Worm (Caenorhabditis elegans) whole organism, midembryonic: Measurements from ENCODE around the gene tsp-14.

ENCODE experiments used
- T22C8.4 ChIP-seq: fragments of 200-800 bp; sonication (Bioruptor generic); IDR thresholded peaks from 2 replicates; pipeline ENCODE4 v1.3.6; 2022; ENCODE audit warnings: missing genetic modification characterization, missing compliant biosample characterization
- cog-1 ChIP-seq: sonication (generic microtip); optimal IDR thresholded peaks from 2 replicates; lab custom pipeline; 2016; ENCODE audit warnings: missing genetic modification characterization, missing compliant biosample characterization
- flt-1 ChIP-seq: fragments of 200-800 bp; sonication (Bioruptor generic); IDR thresholded peaks from 2 replicates; pipeline ENCODE4 v1.3.6; 2022; ENCODE audit warnings: missing genetic modification characterization, missing compliant biosample characterization
- klf-2 ChIP-seq: fragments of 200-800 bp; sonication (Bioruptor generic); conservative IDR thresholded peaks from 2 replicates; pipeline ENCODE4 v1.3.6; 2022; ENCODE audit warnings: missing genetic modification reagents, missing genetic modification characterization, missing compliant biosample characterization
- med-1 ChIP-seq: sonication (generic microtip); optimal IDR thresholded peaks from 2 replicates; lab custom pipeline; 2017; ENCODE audit warnings: missing genetic modification characterization, mild to moderate bottlenecking, missing compliant biosample characterization, antibody characterized with exemption, missing genetic modification reagents; ENCODE audit not compliant: insufficient read depth
- ref-1 ChIP-seq: fragments of 200-800 bp; sonication (Bioruptor generic); conservative IDR thresholded peaks from 2 replicates; pipeline ENCODE4 v1.3.6; 2022; ENCODE audit warnings: missing genetic modification reagents, missing genetic modification characterization, missing compliant biosample characterization
- tab-1 ChIP-seq: fragments of 200-800 bp; sonication (Bioruptor generic); IDR thresholded peaks from 2 replicates; pipeline ENCODE4 v1.3.6; 2022; ENCODE audit warnings: missing genetic modification characterization, missing compliant biosample characterization
- ztf-23 ChIP-seq: fragments of 200-800 bp; sonication (Bioruptor generic); IDR thresholded peaks from 2 replicates; pipeline ENCODE4 v1.3.6; 2022; ENCODE audit warnings: missing genetic modification reagents, missing genetic modification characterization, missing compliant biosample characterization
- ztf-29 ChIP-seq: fragments of 200-800 bp; sonication (Bioruptor generic); IDR thresholded peaks from 2 replicates; pipeline ENCODE4 v1.3.6; 2022; ENCODE audit warnings: missing genetic modification reagents, missing genetic modification characterization, missing compliant biosample characterization

The tsp-14 gene

ce11 chrX:4899623-4900022 lies 22.9 kb upstream of the tsp-14 start:
- TF ChIP-seq klf-2 (GFP tag; lab: Robert Waterston, UW), result no peak
- TF ChIP-seq tab-1 (GFP tag; lab: Robert Waterston, UW), result no peak
- TF ChIP-seq flt-1, result no peak
- no peak for TF ChIP-seq cog-1 (tag; lab: Kevin White, UChicago)
- no peak for TF ChIP-seq med-1 (GFP tag; lab: Kevin White, UChicago)
- no peak for TF ChIP-seq ref-1 (GFP tag; lab: Robert Waterston, UW)
- no peak for TF ChIP-seq ztf-23 (GFP tag; lab: Robert Waterston, UW)
- TF ChIP-seq ztf-29 (GFP tag; lab: Robert Waterston, UW), result no peak
- TF ChIP-seq T22C8.4 (GFP tag; lab: Robert Waterston, UW), result no peak

ce11 chrX:4895223-4895622 lies 18.5 kb upstream of the tsp-14 start:
- TF ChIP-seq med-1 (GFP tag; lab: Kevin White, UChicago) (no peak), flt-1 (no peak), T22C8.4 (GFP tag; lab: Robert Waterston, UW) (no peak), tab-1 (GFP tag; lab: Robert Waterston, UW) (no peak), ztf-23 (GFP tag; lab: Robert Waterston, UW) (no peak), cog-1 (tag; lab: Kevin White, UChicago) (no peak), klf-2 (GFP tag; lab: Robert Waterston, UW) (no peak)

- TF ChIP-seq med-1 (GFP tag; lab: Kevin White, UChicago) (no peak), tab-1 (GFP tag; lab: Robert Waterston, UW) (no peak), flt-1 (no peak)
These were observed 16.9 kb upstream of the tsp-14 start, which contains the start of gene T07F12.1 for ce11 chrX:4893623-4894105. TSS of gene T07F12.1 (plus strand) at chrX:4894055.

- TF ChIP-seq tab-1 (GFP tag; lab: Robert Waterston, UW), result peak; percentile 70
- TF ChIP-seq T22C8.4 (GFP tag; lab: Robert Waterston, UW), result no peak
- TF ChIP-seq ztf-23 (GFP tag; lab: Robert Waterston, UW), result peak; percentile 23; the same call in 1 of the 2 replicates
- TF ChIP-seq flt-1, result no peak
- TF ChIP-seq cog-1 (tag; lab: Kevin White, UChicago), result no peak
- TF ChIP-seq ref-1 (GFP tag; lab: Robert Waterston, UW), result no peak
These were observed 13.4 kb upstream of the tsp-14 start, which contains the start of gene T07F12.2 for ce11 chrX:4890159-4890558. TSS of gene T07F12.2 (plus strand) at chrX:4890245.

ce11 chrX:4885651-4886050 lies 8.9 kb upstream of the tsp-14 start, which contains the start of gene arrd-23:
TSS of gene arrd-23 (plus strand) at chrX:4885951.
- TF ChIP-seq tab-1 (GFP tag; lab: Robert Waterston, UW), result no peak
- TF ChIP-seq klf-2 (GFP tag; lab: Robert Waterston, UW), result no peak
- no peak for TF ChIP-seq med-1 (GFP tag; lab: Kevin White, UChicago)
- no peak for TF ChIP-seq T22C8.4 (GFP tag; lab: Robert Waterston, UW)

- TF ChIP-seq med-1 (GFP tag; lab: Kevin White, UChicago), result no peak
- no peak for TF ChIP-seq cog-1 (tag; lab: Kevin White, UChicago)
- TF ChIP-seq T22C8.4 (GFP tag; lab: Robert Waterston, UW), result no peak
- TF ChIP-seq tab-1 (GFP tag; lab: Robert Waterston, UW), result no peak
- no peak for TF ChIP-seq ztf-23 (GFP tag; lab: Robert Waterston, UW)
These were observed 4.5 kb upstream of the tsp-14 start for ce11 chrX:4881310-4881709.

- TF ChIP-seq cog-1 (tag; lab: Kevin White, UChicago), result no peak
- no peak for TF ChIP-seq ref-1 (GFP tag; lab: Robert Waterston, UW)
- TF ChIP-seq klf-2 (GFP tag; lab: Robert Waterston, UW), result no peak
- TF ChIP-seq ztf-23 (GFP tag; lab: Robert Waterston, UW), result no peak
- TF ChIP-seq ztf-29 (GFP tag; lab: Robert Waterston, UW), result no peak
- no peak for TF ChIP-seq tab-1 (GFP tag; lab: Robert Waterston, UW)
- TF ChIP-seq flt-1, result no peak
- TF ChIP-seq T22C8.4 (GFP tag; lab: Robert Waterston, UW), result no peak
- TF ChIP-seq med-1 (GFP tag; lab: Kevin White, UChicago), result no peak
These were observed 3.2 kb upstream of the tsp-14 start for ce11 chrX:4879998-4880397.

- TF ChIP-seq tab-1 (GFP tag; lab: Robert Waterston, UW), result no peak
- TF ChIP-seq ztf-29 (GFP tag; lab: Robert Waterston, UW), result no peak
- TF ChIP-seq T22C8.4 (GFP tag; lab: Robert Waterston, UW), result no peak
- no peak for TF ChIP-seq cog-1 (tag; lab: Kevin White, UChicago)
- TF ChIP-seq ztf-23 (GFP tag; lab: Robert Waterston, UW), result no peak
- no peak for TF ChIP-seq klf-2 (GFP tag; lab: Robert Waterston, UW)
- no peak for TF ChIP-seq flt-1
- no peak for TF ChIP-seq ref-1 (GFP tag; lab: Robert Waterston, UW)
- TF ChIP-seq med-1 (GFP tag; lab: Kevin White, UChicago), result no peak
These were observed 1.5 kb downstream of the tsp-14 start for ce11 chrX:4875296-4875695.

ce11 chrX:4872758-4873157 lies 4.0 kb downstream of the tsp-14 start:
- no peak for TF ChIP-seq cog-1 (tag; lab: Kevin White, UChicago)
- no peak for TF ChIP-seq ztf-29 (GFP tag; lab: Robert Waterston, UW)
- no peak for TF ChIP-seq klf-2 (GFP tag; lab: Robert Waterston, UW)
- no peak for TF ChIP-seq tab-1 (GFP tag; lab: Robert Waterston, UW)
- no peak for TF ChIP-seq flt-1
- TF ChIP-seq T22C8.4 (GFP tag; lab: Robert Waterston, UW), result no peak
- no peak for TF ChIP-seq ztf-23 (GFP tag; lab: Robert Waterston, UW)
- no peak for TF ChIP-seq med-1 (GFP tag; lab: Kevin White, UChicago)
- TF ChIP-seq ref-1 (GFP tag; lab: Robert Waterston, UW), result no peak

ce11 chrX:4870683-4871082 lies 6.1 kb downstream of the tsp-14 start:
- TF ChIP-seq ref-1 (GFP tag; lab: Robert Waterston, UW) (no peak), cog-1 (tag; lab: Kevin White, UChicago) (no peak), ztf-29 (GFP tag; lab: Robert Waterston, UW) (no peak), ztf-23 (GFP tag; lab: Robert Waterston, UW) (no peak), tab-1 (GFP tag; lab: Robert Waterston, UW) (no peak), flt-1 (no peak), klf-2 (GFP tag; lab: Robert Waterston, UW) (no peak), med-1 (GFP tag; lab: Kevin White, UChicago) (no peak), T22C8.4 (GFP tag; lab: Robert Waterston, UW) (no peak)
